Fruit fly (Drosophila melanogaster) whole organism, pupa: ENCODE results near the gene ND-18.
A peak's percentile ranks its signal among the peaks of the same experiment; 100 is the strongest.

Source experiments
- CG10348 ChIP-seq: fragments of 200-800 bp; sonication (Bioruptor generic); IDR thresholded peaks from 2 replicates; pipeline ENCODE4 v1.3.6; 2022; ENCODE audit warnings: missing biosample characterization, missing genetic modification characterization
- CG12605 ChIP-seq: fragments of 200-800 bp; sonication (Bioruptor generic); IDR thresholded peaks from 2 replicates; pipeline ENCODE4 v1.3.6; 2022; ENCODE audit warnings: missing biosample characterization, missing genetic modification characterization
- CG13204 ChIP-seq: fragments of 200-800 bp; sonication (Bioruptor generic); optimal IDR thresholded peaks from 2 replicates; lab custom pipeline; 2018; ENCODE audit warnings: missing biosample characterization, mild to moderate bottlenecking, missing genetic modification characterization, moderate library complexity
- CG14655 ChIP-seq: fragments of 200-800 bp; sonication (Bioruptor generic); optimal IDR thresholded peaks from 3 replicates; lab custom pipeline; 2017; ENCODE audit warnings: mild to moderate bottlenecking, missing biosample characterization, missing genetic modification reagents, missing genetic modification characterization
- CG15710 ChIP-seq: fragments of 200-800 bp; sonication (Bioruptor generic); optimal IDR thresholded peaks from 2 replicates; lab custom pipeline; 2018; ENCODE audit warnings: missing biosample characterization, mild to moderate bottlenecking, missing genetic modification characterization, moderate library complexity
- CG17806 ChIP-seq: fragments of 200-800 bp; sonication (Bioruptor generic); optimal IDR thresholded peaks from 2 replicates; lab custom pipeline; 2018; ENCODE audit warnings: missing biosample characterization, mild to moderate bottlenecking, missing genetic modification characterization, moderate library complexity
- CG32121 ChIP-seq: fragments of 200-800 bp; sonication (Bioruptor generic); IDR thresholded peaks from 2 replicates; pipeline ENCODE4 v1.3.6; 2022; ENCODE audit warnings: missing biosample characterization, missing genetic modification characterization
- CG34367 ChIP-seq: fragments of 200-800 bp; sonication (Bioruptor generic); optimal IDR thresholded peaks from 2 replicates; lab custom pipeline; 2018; ENCODE audit warnings: missing biosample characterization, mild to moderate bottlenecking, missing genetic modification characterization
- CG4496 ChIP-seq: fragments of 200-800 bp; sonication (Bioruptor generic); IDR thresholded peaks from 3 replicates; pipeline ENCODE4 v1.3.6; 2022; ENCODE audit warnings: missing biosample characterization, missing genetic modification characterization
- CG8159 ChIP-seq: fragments of 200-800 bp; sonication (Bioruptor generic); optimal IDR thresholded peaks from 3 replicates; lab custom pipeline; 2018; ENCODE audit warnings: missing biosample characterization, mild to moderate bottlenecking, missing genetic modification characterization, moderate library complexity
- CG8301 ChIP-seq: fragments of 200-800 bp; sonication (Bioruptor generic); optimal IDR thresholded peaks from 2 replicates; lab custom pipeline; 2018; ENCODE audit warnings: missing biosample characterization, mild to moderate bottlenecking, missing genetic modification characterization
- CG9948 ChIP-seq: fragments of 200-800 bp; sonication (Bioruptor generic); optimal IDR thresholded peaks from 2 replicates; lab custom pipeline; 2018; ENCODE audit warnings: missing biosample characterization, mild to moderate bottlenecking, missing genetic modification characterization, moderate library complexity
- D1 ChIP-seq: fragments of 200-800 bp; sonication (Bioruptor generic); optimal IDR thresholded peaks from 2 replicates; lab custom pipeline; 2018; ENCODE audit warnings: missing biosample characterization, mild to moderate bottlenecking, missing genetic modification characterization, moderate library complexity
- EcR ChIP-seq: fragments of 200-800 bp; sonication (Bioruptor generic); optimal IDR thresholded peaks from 3 replicates; lab custom pipeline; 2019; ENCODE audit warnings: missing biosample characterization, missing genetic modification characterization, mild to moderate bottlenecking, moderate library complexity, missing genetic modification reagents
- Ets98B ChIP-seq: fragments of 200-800 bp; sonication (Bioruptor generic); IDR thresholded peaks from 2 replicates; pipeline ENCODE4 v1.3.6; 2022; ENCODE audit warnings: missing biosample characterization, missing genetic modification characterization
- Pif1A ChIP-seq: fragments of 200-800 bp; sonication (Bioruptor generic); optimal IDR thresholded peaks from 3 replicates; lab custom pipeline; 2016; ENCODE audit warnings: missing biosample characterization, missing genetic modification characterization
- Pif1B ChIP-seq: fragments of 200-800 bp; sonication (Bioruptor generic); optimal IDR thresholded peaks from 3 replicates; lab custom pipeline; 2016; ENCODE audit warnings: missing biosample characterization, missing genetic modification characterization
- Snoo ChIP-seq: fragments of 200-800 bp; sonication (Bioruptor generic); optimal IDR thresholded peaks from 3 replicates; lab custom pipeline; 2017; ENCODE audit warnings: missing biosample characterization, mild to moderate bottlenecking, missing genetic modification characterization, inconsistent platforms
- fd96Ca ChIP-seq: fragments of 200-800 bp; sonication (Bioruptor generic); IDR thresholded peaks from 3 replicates; pipeline ENCODE4 v1.3.6; 2022; ENCODE audit warnings: missing biosample characterization, missing genetic modification characterization
- gl ChIP-seq: fragments of 200-800 bp; sonication (Bioruptor generic); optimal IDR thresholded peaks from 2 replicates; lab custom pipeline; 2018; ENCODE audit warnings: missing biosample characterization, mild to moderate bottlenecking, missing genetic modification characterization
- rn ChIP-seq: fragments of 200-800 bp; sonication (Bioruptor generic); IDR thresholded peaks from 2 replicates; pipeline ENCODE4 v1.3.6; 2022; ENCODE audit warnings: missing biosample characterization, missing genetic modification characterization

ND-18 gene

dm6 chrX:19505334-19506185, 13.3 kb downstream of the ND-18 start:
- TF ChIP-seq CG12605 (GFP tag; lab: Robert Waterston, UW) = no peak
- no peak for TF ChIP-seq CG8159 (tag; lab: Kevin White, UChicago)
- TF ChIP-seq CG4496 (GFP tag; lab: Robert Waterston, UW) = peak; percentile 58; the same call in 2 of the 3 replicates
- no peak for TF ChIP-seq Pif1B (GFP tag; lab: Kevin White, UChicago)
- peak; percentile 20; the same call in 1 of the 2 replicates for TF ChIP-seq Ets98B (GFP tag; lab: Robert Waterston, UW)
- TF ChIP-seq CG14655 (GFP tag; lab: Kevin White, UChicago) = no peak
- TF ChIP-seq CG32121 (GFP tag; lab: Robert Waterston, UW) = 0 out of 2 replicates have a peak, but pooled peaks have one; percentile 24
- TF ChIP-seq fd96Ca (GFP tag; lab: Robert Waterston, UW) = 0 out of 3 replicates have a peak, but pooled peaks have one; percentile 40
- no peak for TF ChIP-seq D1 (tag; lab: Kevin White, UChicago)
- TF ChIP-seq, all 21 proteins: peak for 4

- TF ChIP-seq Snoo (no peak), CG9948 (tag; lab: Kevin White, UChicago) (no peak), CG8301 (tag; lab: Kevin White, UChicago) (no peak), CG32121 (GFP tag; lab: Robert Waterston, UW) (no peak), CG15710 (tag; lab: Kevin White, UChicago) (no peak), Ets98B (GFP tag; lab: Robert Waterston, UW) (no peak), rn (GFP tag; lab: Robert Waterston, UW) (no peak), fd96Ca (GFP tag; lab: Robert Waterston, UW) (no peak), CG4496 (GFP tag; lab: Robert Waterston, UW) (no peak), CG8159 (tag; lab: Kevin White, UChicago) (no peak), Pif1A (GFP tag; lab: Kevin White, UChicago) (no peak)
Measured at dm6 chrX:19510204-19510603, 18.0 kb downstream of the ND-18 start.

dm6 chrX:19520376-19520775, 28.2 kb downstream of the ND-18 start:
- no peak for TF ChIP-seq CG32121 (GFP tag; lab: Robert Waterston, UW)
- no peak for TF ChIP-seq EcR (GFP tag; lab: Kevin White, UChicago)
- TF ChIP-seq Snoo = no peak
- TF ChIP-seq CG12605 (GFP tag; lab: Robert Waterston, UW) = no peak
- no peak for TF ChIP-seq Ets98B (GFP tag; lab: Robert Waterston, UW)
- no peak for TF ChIP-seq fd96Ca (GFP tag; lab: Robert Waterston, UW)
- no peak for TF ChIP-seq Pif1A (GFP tag; lab: Kevin White, UChicago)
- TF ChIP-seq CG4496 (GFP tag; lab: Robert Waterston, UW) = no peak
- no peak for TF ChIP-seq rn (GFP tag; lab: Robert Waterston, UW)
- no peak for TF ChIP-seq CG13204
- TF ChIP-seq D1 (tag; lab: Kevin White, UChicago) = no peak
- no peak for TF ChIP-seq CG9948 (tag; lab: Kevin White, UChicago)
- TF ChIP-seq CG10348 (GFP tag; lab: Robert Waterston, UW) = no peak

- no peak for TF ChIP-seq CG34367
- TF ChIP-seq CG9948 (tag; lab: Kevin White, UChicago) = no peak
- no peak for TF ChIP-seq CG8301 (tag; lab: Kevin White, UChicago)
- TF ChIP-seq fd96Ca (GFP tag; lab: Robert Waterston, UW) = no peak
- TF ChIP-seq rn (GFP tag; lab: Robert Waterston, UW) = no peak
- no peak for TF ChIP-seq Pif1B (GFP tag; lab: Kevin White, UChicago)
- TF ChIP-seq CG8159 (tag; lab: Kevin White, UChicago) = no peak
- TF ChIP-seq Ets98B (GFP tag; lab: Robert Waterston, UW) = no peak
- no peak for TF ChIP-seq gl (tag; lab: Kevin White, UChicago)
- TF ChIP-seq CG14655 (GFP tag; lab: Kevin White, UChicago) = no peak
- TF ChIP-seq D1 (tag; lab: Kevin White, UChicago) = no peak
- TF ChIP-seq Pif1A (GFP tag; lab: Kevin White, UChicago) = no peak
- no peak for TF ChIP-seq CG4496 (GFP tag; lab: Robert Waterston, UW)
- no peak for TF ChIP-seq Snoo
- TF ChIP-seq EcR (GFP tag; lab: Kevin White, UChicago) = no peak
- no peak for TF ChIP-seq CG10348 (GFP tag; lab: Robert Waterston, UW)
- no peak for TF ChIP-seq CG12605 (GFP tag; lab: Robert Waterston, UW)
- TF ChIP-seq CG13204 = no peak
- TF ChIP-seq CG32121 (GFP tag; lab: Robert Waterston, UW) = no peak
Measured at dm6 chrX:19520888-19521287, 28.7 kb downstream of the ND-18 start.

- TF ChIP-seq CG17806 (tag; lab: Kevin White, UChicago) = no peak
- TF ChIP-seq CG8159 (tag; lab: Kevin White, UChicago) = no peak
- TF ChIP-seq CG15710 (tag; lab: Kevin White, UChicago) = no peak
- TF ChIP-seq Ets98B (GFP tag; lab: Robert Waterston, UW) = no peak
- TF ChIP-seq CG12605 (GFP tag; lab: Robert Waterston, UW) = no peak
- TF ChIP-seq CG10348 (GFP tag; lab: Robert Waterston, UW) = no peak
- TF ChIP-seq Pif1B (GFP tag; lab: Kevin White, UChicago) = no peak
- TF ChIP-seq Pif1A (GFP tag; lab: Kevin White, UChicago) = no peak
- TF ChIP-seq CG9948 (tag; lab: Kevin White, UChicago) = no peak
- no peak for TF ChIP-seq gl (tag; lab: Kevin White, UChicago)
- no peak for TF ChIP-seq CG13204
- TF ChIP-seq Snoo = no peak
- no peak for TF ChIP-seq CG32121 (GFP tag; lab: Robert Waterston, UW)
Measured at dm6 chrX:19521753-19522383, 29.6 kb downstream of the ND-18 start, which contains the start of the genes Idh3a and CoRest. Gene Idh3a, minus strand, starts transcription at chrX:19521810. Gene CoRest, plus strand, starts transcription at chrX:19521929.
